Fruit fly (Drosophila melanogaster) whole organism, adult: ENCODE measurements around the gene CG11241.
A peak's percentile ranks its signal among the peaks of the same experiment; 100 is the strongest.

Experiments
- CG11617 ChIP-seq: fragments of 200-800 bp; sonication (Bioruptor generic); optimal IDR thresholded peaks from 2 replicates; lab custom pipeline; 2017; ENCODE audit warnings: mild to moderate bottlenecking, missing biosample characterization, missing genetic modification reagents, missing genetic modification characterization
- CG12768 ChIP-seq: fragments of 200-800 bp; sonication (Bioruptor generic); optimal IDR thresholded peaks from 2 replicates; lab custom pipeline; 2017; ENCODE audit warnings: missing biosample characterization, missing genetic modification characterization, mild to moderate bottlenecking, moderate library complexity, missing genetic modification reagents
- CG14711 ChIP-seq: fragments of 200-800 bp; sonication (Bioruptor generic); optimal IDR thresholded peaks from 2 replicates; lab custom pipeline; 2018; ENCODE audit warnings: missing biosample characterization, mild to moderate bottlenecking, missing genetic modification characterization, moderate library complexity
- CG1620 ChIP-seq: fragments of 200-800 bp; sonication (Bioruptor generic); optimal IDR thresholded peaks from 2 replicates; lab custom pipeline; 2016; ENCODE audit warnings: missing biosample characterization, missing genetic modification characterization
- CG33017 ChIP-seq: fragments of 200-800 bp; sonication (Bioruptor generic); optimal IDR thresholded peaks from 2 replicates; lab custom pipeline; 2018; ENCODE audit warnings: missing biosample characterization, mild to moderate bottlenecking, missing genetic modification characterization, moderate library complexity
- CG5204 ChIP-seq: fragments of 200-800 bp; sonication (Bioruptor generic); optimal IDR thresholded peaks from 2 replicates; lab custom pipeline; 2016; ENCODE audit warnings: missing biosample characterization, missing genetic modification characterization
- CG7045 ChIP-seq: fragments of 200-800 bp; sonication (Bioruptor generic); optimal IDR thresholded peaks from 2 replicates; lab custom pipeline; 2017; ENCODE audit warnings: missing biosample characterization, mild to moderate bottlenecking, missing genetic modification characterization
- CG7101 ChIP-seq: fragments of 200-800 bp; sonication (Bioruptor generic); optimal IDR thresholded peaks from 2 replicates; lab custom pipeline; 2018; ENCODE audit warnings: missing biosample characterization, mild to moderate bottlenecking, missing genetic modification characterization, moderate library complexity
- Clk ChIP-seq: fragments of 200-800 bp; sonication (Bioruptor generic); optimal IDR thresholded peaks from 2 replicates; lab custom pipeline; 2017; ENCODE audit warnings: missing biosample characterization, missing genetic modification characterization
- Crg-1 ChIP-seq: fragments of 200-800 bp; sonication (Bioruptor generic); optimal IDR thresholded peaks from 2 replicates; lab custom pipeline; 2016; ENCODE audit warnings: missing biosample characterization, missing genetic modification characterization
- Hr96 ChIP-seq: fragments of 200-800 bp; sonication (Bioruptor generic); optimal IDR thresholded peaks from 2 replicates; lab custom pipeline; 2016; ENCODE audit warnings: missing biosample characterization, missing genetic modification characterization
- Mnt ChIP-seq: fragments of 200-800 bp; sonication (Bioruptor generic); optimal IDR thresholded peaks from 2 replicates; lab custom pipeline; 2016; ENCODE audit warnings: missing biosample characterization, mild to moderate bottlenecking, missing genetic modification characterization
- bab1 ChIP-seq: fragments of 200-800 bp; sonication (Bioruptor generic); optimal IDR thresholded peaks from 3 replicates; lab custom pipeline; 2019; ENCODE audit warnings: missing biosample characterization, mild to moderate bottlenecking, missing genetic modification characterization, moderate library complexity
- cic ChIP-seq: fragments of 200-800 bp; sonication (Bioruptor generic); optimal IDR thresholded peaks from 2 replicates; lab custom pipeline; 2017; ENCODE audit warnings: missing biosample characterization, mild to moderate bottlenecking, missing genetic modification characterization, moderate library complexity
- cnc ChIP-seq, 2 experiments: fragments of >200 bp; optimal IDR thresholded peaks; 2 replicates each; lab custom pipeline; 2017
- kay ChIP-seq: fragments of 200-800 bp; sonication (Bioruptor generic); peaks from one replicate; lab custom pipeline; 2016; ENCODE audit warnings: missing biosample characterization, missing genetic modification characterization, borderline replicate concordance
- ovo ChIP-seq: fragments of 200-800 bp; sonication (Bioruptor generic); optimal IDR thresholded peaks from 2 replicates; lab custom pipeline; 2016; ENCODE audit warnings: missing biosample characterization, missing genetic modification characterization
- pad ChIP-seq: fragments of 200-800 bp; sonication (Bioruptor generic); optimal IDR thresholded peaks from 3 replicates; lab custom pipeline; 2017; ENCODE audit warnings: missing biosample characterization, missing genetic modification characterization, mild to moderate bottlenecking, moderate library complexity, missing genetic modification reagents
- tj ChIP-seq: fragments of 200-800 bp; sonication (Bioruptor generic); optimal IDR thresholded peaks from 3 replicates; lab custom pipeline; 2017; ENCODE audit warnings: missing biosample characterization, mild to moderate bottlenecking, missing genetic modification characterization, moderate library complexity
- toe ChIP-seq: fragments of 200-800 bp; sonication (Bioruptor generic); optimal IDR thresholded peaks from 2 replicates; lab custom pipeline; 2016; ENCODE audit warnings: missing biosample characterization, missing genetic modification characterization

Gene CG11241

dm6 chr3L:22742121-22742531 lies 3.9 kb upstream of the CG11241 start:
- no peak for TF ChIP-seq Hr96 (GFP tag; lab: Kevin White, UChicago)
- peak; percentile 14 for TF ChIP-seq tj (GFP tag; lab: Kevin White, UChicago)

- TF ChIP-seq kay (GFP tag; lab: Kevin White, UChicago) (peak; percentile 96), Mnt (GFP tag; lab: Kevin White, UChicago) (peak; percentile 89), CG7045 (GFP tag; lab: Kevin White, UChicago) (peak; percentile 92), Crg-1 (GFP tag; lab: Kevin White, UChicago) (peak; percentile 97), bab1 (GFP tag; lab: Kevin White, UChicago) (peak; percentile 89), CG14711 (peak; percentile 82), cnc (optimal IDR thresholded peaks at IDR 0.05; lab: Kevin White, UChicago) (no peak), CG7101 (tag; lab: Kevin White, UChicago) (peak; percentile 88), CG1620 (GFP tag; lab: Kevin White, UChicago) (peak; percentile 97), Hr96 (GFP tag; lab: Kevin White, UChicago) (peak; percentile 93), Clk (GFP tag; lab: Kevin White, UChicago) (peak; percentile 93), CG5204 (peak; percentile 93), CG11617 (GFP tag; lab: Kevin White, UChicago) (peak; percentile 95), pad (GFP tag; lab: Kevin White, UChicago) (peak; percentile 90), cic (GFP tag; lab: Kevin White, UChicago) (peak; percentile 84), CG33017 (tag; lab: Kevin White, UChicago) (peak; percentile 83), ovo (GFP tag; lab: Kevin White, UChicago) (peak; percentile 92), CG12768 (GFP tag; lab: Kevin White, UChicago) (peak; percentile 96), tj (GFP tag; lab: Kevin White, UChicago) (peak; percentile 64), toe (peak; percentile 96)
Measured at dm6 chr3L:22741389-22742120, 3.3 kb upstream of the CG11241 start, which contains the start of gene CG7369. CG7369 (plus strand) TSS chr3L:22741793.

dm6 chr3L:22733607-22734006 lies 4.6 kb downstream of the CG11241 start:
- TF ChIP-seq kay (GFP tag; lab: Kevin White, UChicago), result peak; percentile 54
- TF ChIP-seq CG7045 (GFP tag; lab: Kevin White, UChicago), result no peak

- TF ChIP-seq CG12768 (GFP tag; lab: Kevin White, UChicago) (no peak), CG11617 (GFP tag; lab: Kevin White, UChicago) (no peak), tj (GFP tag; lab: Kevin White, UChicago) (no peak), CG1620 (GFP tag; lab: Kevin White, UChicago) (no peak), CG33017 (tag; lab: Kevin White, UChicago) (no peak), CG7101 (tag; lab: Kevin White, UChicago) (no peak), Mnt (GFP tag; lab: Kevin White, UChicago) (no peak), bab1 (GFP tag; lab: Kevin White, UChicago) (no peak), CG7045 (GFP tag; lab: Kevin White, UChicago) (no peak)
Measured at dm6 chr3L:22731393-22731792, 6.8 kb downstream of the CG11241 start.

dm6 chr3L:22729466-22729865 lies 8.8 kb downstream of the CG11241 start, which contains the start of gene CG32454:
CG32454 (plus strand) TSS chr3L:22729766.
- TF ChIP-seq tj (GFP tag; lab: Kevin White, UChicago), result no peak
- no peak for TF ChIP-seq cic (GFP tag; lab: Kevin White, UChicago)
- peak; percentile 71 for TF ChIP-seq kay (GFP tag; lab: Kevin White, UChicago)
- TF ChIP-seq CG14711, result no peak
- no peak for TF ChIP-seq CG33017 (tag; lab: Kevin White, UChicago)
- TF ChIP-seq CG12768 (GFP tag; lab: Kevin White, UChicago), result no peak
- TF ChIP-seq Mnt (GFP tag; lab: Kevin White, UChicago), result no peak
- no peak for TF ChIP-seq ovo (GFP tag; lab: Kevin White, UChicago)

- TF ChIP-seq CG5204 (peak; percentile 15), Hr96 (GFP tag; lab: Kevin White, UChicago) (no peak), cic (GFP tag; lab: Kevin White, UChicago) (peak; percentile 40), bab1 (GFP tag; lab: Kevin White, UChicago) (peak; percentile 34), CG14711 (peak; percentile 26), Clk (GFP tag; lab: Kevin White, UChicago) (no peak), toe (no peak), CG33017 (tag; lab: Kevin White, UChicago) (peak; percentile 19), CG7045 (GFP tag; lab: Kevin White, UChicago) (no peak), CG7101 (tag; lab: Kevin White, UChicago) (no peak), Crg-1 (GFP tag; lab: Kevin White, UChicago) (no peak), CG11617 (GFP tag; lab: Kevin White, UChicago) (peak; percentile 2), ovo (GFP tag; lab: Kevin White, UChicago) (peak; percentile 16), kay (GFP tag; lab: Kevin White, UChicago) (no peak), pad (GFP tag; lab: Kevin White, UChicago) (no peak), CG12768 (GFP tag; lab: Kevin White, UChicago) (peak; percentile 19)
Measured at dm6 chr3L:22727739-22728335, 10.4 kb downstream of the CG11241 start, which contains the start of the genes CG14450 and CG11367. CG14450 (minus strand) TSS chr3L:22727789. CG11367 (plus strand) TSS chr3L:22728111.
